Fruit fly (Drosophila melanogaster): ENCODE measurements around the gene HIP.

HIP gene

dm6 chrX:3772811-3773740 is 25.9 kb upstream of the HIP start (continued):
- TF ChIP-seq CG13287 (GFP tag; IDR thresholded peaks at IDR 0.05; ENCODE audit: partially characterized antibody), result no peak
- peak; percentile 82 for TF ChIP-seq abd-A (tag; optimal IDR thresholded peaks at IDR 0.05)
- no peak for TF ChIP-seq D (optimal IDR thresholded peaks at IDR 0.05)
- TF ChIP-seq D (GFP tag; optimal IDR thresholded peaks at IDR 0.05), result peak; percentile 52
- peak; percentile 86 for TF ChIP-seq CG15269 (tag; optimal IDR thresholded peaks at IDR 0.05)
- peak; percentile 86; the same call in 3 of the 4 replicates for TF ChIP-seq chinmo (GFP tag; IDR thresholded peaks at IDR 0.05; ENCODE audit: partially characterized antibody)
- TF ChIP-seq D19A (tag; optimal IDR thresholded peaks at IDR 0.05), result peak; percentile 66
- peak; percentile 50 for TF ChIP-seq slou (GFP tag; optimal IDR thresholded peaks at IDR 0.05)
- TF ChIP-seq crc (GFP tag; optimal IDR thresholded peaks at IDR 0.05), result peak; percentile 37
- TF ChIP-seq fru (optimal IDR thresholded peaks at IDR 0.05), result no peak
- no peak for TF ChIP-seq CG30431 (GFP tag; optimal IDR thresholded peaks at IDR 0.05)
- TF ChIP-seq Med (GFP tag), result peak; percentile 90
- peak; percentile 65 for TF ChIP-seq CG6854 (GFP tag; optimal IDR thresholded peaks at IDR 0.05)
- TF ChIP-seq nom (GFP tag; optimal IDR thresholded peaks at IDR 0.05), result peak; percentile 28
- TF ChIP-seq CG1792 (GFP tag; optimal IDR thresholded peaks at IDR 0.05), result no peak
- TF ChIP-seq repo (GFP tag; optimal IDR thresholded peaks at IDR 0.05), result no peak
- peak; percentile 94 for TF ChIP-seq kni (GFP tag; optimal IDR thresholded peaks at IDR 0.05)
- peak in 1 of 3 experiments; percentile 72 for TF ChIP-seq lola (GFP tag; optimal IDR thresholded peaks at IDR 0.05)
- TF ChIP-seq cg (GFP tag; optimal IDR thresholded peaks at IDR 0.05), result peak; percentile 49
- peak; percentile 87 for TF ChIP-seq Hmr (GFP tag; optimal IDR thresholded peaks at IDR 0.05)
- peak; percentile 57 for TF ChIP-seq CG7786 (GFP tag; optimal IDR thresholded peaks at IDR 0.05)
- TF ChIP-seq CG33557 (GFP tag; optimal IDR thresholded peaks at IDR 0.05), result peak; percentile 68
- no peak for TF ChIP-seq HLHmδ (GFP tag; optimal IDR thresholded peaks at IDR 0.05)
- no peak for TF ChIP-seq HmgD (GFP tag; optimal IDR thresholded peaks at IDR 0.05)
- no peak for TF ChIP-seq YL-1 (GFP tag; optimal IDR thresholded peaks at IDR 0.05)
- TF ChIP-seq Dbx (GFP tag; IDR thresholded peaks at IDR 0.05), result peak; percentile 87
- peak; percentile 52; the same call in 1 of the 2 replicates for TF ChIP-seq CG11085 (GFP tag; IDR thresholded peaks at IDR 0.05)
- peak; percentile 71 for TF ChIP-seq seq (GFP tag; IDR thresholded peaks at IDR 0.05)
- TF ChIP-seq tx (GFP tag; optimal IDR thresholded peaks at IDR 0.05), result no peak
- TF ChIP-seq CG15696 (tag; optimal IDR thresholded peaks at IDR 0.05), result peak; percentile 63
- peak; percentile 39 for TF ChIP-seq CG13624 (GFP tag; optimal IDR thresholded peaks at IDR 0.05)
- peak; percentile 37 for TF ChIP-seq CG6254 (GFP tag; optimal IDR thresholded peaks at IDR 0.05)
- TF ChIP-seq yki (optimal IDR thresholded peaks at IDR 0.05), result no peak
- peak; percentile 57 for TF ChIP-seq CG3163 (GFP tag; optimal IDR thresholded peaks at IDR 0.05)
- peak; percentile 36; the same call in 1 of the 3 replicates for TF ChIP-seq CG11093 (GFP tag; IDR thresholded peaks at IDR 0.05)
- TF ChIP-seq dysf (GFP tag; IDR thresholded peaks at IDR 0.05), result peak; percentile 83
- TF ChIP-seq Hand (GFP tag; optimal IDR thresholded peaks at IDR 0.05), result peak; percentile 79
- TF ChIP-seq CG15514 (GFP tag; optimal IDR thresholded peaks at IDR 0.05), result peak; percentile 72
- TF ChIP-seq CG8765 (GFP tag; IDR thresholded peaks at IDR 0.05), result no peak
- no peak for TF ChIP-seq cato (GFP tag; optimal IDR thresholded peaks at IDR 0.05; ENCODE audit: borderline replicate concordance)
- TF ChIP-seq jing (GFP tag; optimal IDR thresholded peaks at IDR 0.05), result peak; percentile 11
- peak; percentile 77 for TF ChIP-seq cwo (GFP tag; optimal IDR thresholded peaks at IDR 0.05)
- peak; percentile 12 for TF ChIP-seq CG4854 (GFP tag; optimal IDR thresholded peaks at IDR 0.05)
- peak; percentile 51 for TF ChIP-seq twi (tag; optimal IDR thresholded peaks at IDR 0.05)
- TF ChIP-seq HLH3B (GFP tag; IDR thresholded peaks at IDR 0.05), result 0 out of 2 replicates have a peak, but pooled peaks have one; percentile 16
- TF ChIP-seq shn (GFP tag; optimal IDR thresholded peaks at IDR 0.05), result peak; percentile 55
- TF ChIP-seq Bgb (GFP tag; IDR thresholded peaks at IDR 0.05; ENCODE audit: partially characterized antibody), result no peak
- peak; percentile 51 for TF ChIP-seq tio (GFP tag; optimal IDR thresholded peaks at IDR 0.05)
